Fruit fly (Drosophila melanogaster) whole organism, prepupa: ENCODE results near the gene ninaA.

ENCODE experiments used
- Blimp-1 ChIP-seq: fragments of 200-800 bp; sonication (Bioruptor generic); optimal IDR thresholded peaks from 3 replicates; lab custom pipeline; 2017; ENCODE audit warnings: missing biosample characterization, missing genetic modification characterization, mild to moderate bottlenecking, moderate library complexity, missing genetic modification reagents
- CG10631 ChIP-seq: fragments of 200-800 bp; sonication (Bioruptor generic); optimal IDR thresholded peaks from 2 replicates; lab custom pipeline; 2016; ENCODE audit warnings: missing biosample characterization, missing genetic modification characterization
- CG10669 ChIP-seq: fragments of 200-800 bp; sonication (Bioruptor generic); optimal IDR thresholded peaks from 3 replicates; lab custom pipeline; 2018; ENCODE audit warnings: missing biosample characterization, mild to moderate bottlenecking, missing genetic modification characterization, moderate library complexity
- CG11294 ChIP-seq: fragments of 200-800 bp; sonication (Bioruptor generic); IDR thresholded peaks from 2 replicates; pipeline ENCODE4 v1.3.6; 2022; ENCODE audit warnings: missing biosample characterization, missing genetic modification characterization
- CG11762 ChIP-seq: fragments of 200-800 bp; sonication (Bioruptor generic); optimal IDR thresholded peaks from 3 replicates; lab custom pipeline; 2016; ENCODE audit warnings: missing biosample characterization, missing genetic modification characterization; ENCODE audit not compliant: insufficient read depth
- CG1621 ChIP-seq: fragments of 200-800 bp; sonication (Bioruptor generic); optimal IDR thresholded peaks from 3 replicates; lab custom pipeline; 2018; ENCODE audit warnings: missing biosample characterization, mild to moderate bottlenecking, missing genetic modification characterization
- CG16779 ChIP-seq: fragments of 200-800 bp; sonication (Bioruptor generic); optimal IDR thresholded peaks from 3 replicates; lab custom pipeline; 2017; ENCODE audit warnings: missing biosample characterization, mild to moderate bottlenecking, missing genetic modification characterization
- CG3032 ChIP-seq: fragments of 200-800 bp; optimal IDR thresholded peaks from 2 replicates; lab custom pipeline; 2019; ENCODE audit warnings: missing biosample characterization, mild to moderate bottlenecking, missing genetic modification characterization, moderate library complexity
- CG31627 ChIP-seq: fragments of 200-800 bp; sonication (Bioruptor generic); optimal IDR thresholded peaks from 3 replicates; lab custom pipeline; 2016; ENCODE audit warnings: missing biosample characterization, missing genetic modification characterization
- CG32006 ChIP-seq: fragments of 200-800 bp; sonication (Bioruptor generic); optimal IDR thresholded peaks from 3 replicates; lab custom pipeline; 2017; ENCODE audit warnings: missing biosample characterization, mild to moderate bottlenecking, missing genetic modification characterization
- CG34406 ChIP-seq: fragments of 200-800 bp; sonication (Bioruptor generic); optimal IDR thresholded peaks from 3 replicates; lab custom pipeline; 2016; ENCODE audit warnings: missing biosample characterization, missing genetic modification characterization
- CG3919 ChIP-seq: fragments of 200-800 bp; sonication (Bioruptor generic); optimal IDR thresholded peaks from 3 replicates; lab custom pipeline; 2016; ENCODE audit warnings: missing biosample characterization, missing genetic modification characterization
- CG4318 ChIP-seq: fragments of 200-800 bp; sonication (Bioruptor generic); optimal IDR thresholded peaks from 3 replicates; lab custom pipeline; 2017; ENCODE audit warnings: missing biosample characterization, mild to moderate bottlenecking, missing genetic modification characterization
- CG6163 ChIP-seq: fragments of 200-800 bp; sonication (Bioruptor generic); IDR thresholded peaks from 3 replicates; pipeline ENCODE4 v1.3.6; 2022; ENCODE audit warnings: missing biosample characterization, missing genetic modification characterization
- CG6276 ChIP-seq: fragments of 200-800 bp; sonication (Bioruptor generic); optimal IDR thresholded peaks from 2 replicates; lab custom pipeline; 2017; ENCODE audit warnings: missing biosample characterization, mild to moderate bottlenecking, missing genetic modification characterization
- CG6792 ChIP-seq: fragments of 200-800 bp; sonication (Bioruptor generic); optimal IDR thresholded peaks from 3 replicates; lab custom pipeline; 2016; ENCODE audit warnings: missing biosample characterization, missing genetic modification characterization
- CG6854 ChIP-seq: fragments of 200-800 bp; sonication (Bioruptor generic); optimal IDR thresholded peaks from 2 replicates; lab custom pipeline; 2017; ENCODE audit warnings: missing biosample characterization, mild to moderate bottlenecking, missing genetic modification characterization
- CG7368 ChIP-seq: fragments of 200-800 bp; sonication (Bioruptor generic); optimal IDR thresholded peaks from 3 replicates; lab custom pipeline; 2016; ENCODE audit warnings: missing biosample characterization, missing genetic modification characterization
- CG8632 ChIP-seq: fragments of 200-800 bp; sonication (Bioruptor generic); optimal IDR thresholded peaks from 3 replicates; lab custom pipeline; 2016; ENCODE audit warnings: missing biosample characterization, missing genetic modification characterization
- CG9139 ChIP-seq: fragments of 200-800 bp; sonication (Bioruptor generic); optimal IDR thresholded peaks from 3 replicates; lab custom pipeline; 2017; ENCODE audit warnings: missing biosample characterization, mild to moderate bottlenecking, missing genetic modification characterization
- Eip75B ChIP-seq: fragments of 200-800 bp; sonication (Bioruptor generic); optimal IDR thresholded peaks from 3 replicates; lab custom pipeline; 2016; ENCODE audit warnings: missing biosample characterization, missing genetic modification characterization
- Eip78C ChIP-seq: fragments of 200-800 bp; sonication (Bioruptor generic); peaks from one replicate; lab custom pipeline; 2016; ENCODE audit warnings: missing biosample characterization, missing genetic modification characterization
- Eip93F ChIP-seq: fragments of 200-800 bp; sonication (Bioruptor generic); optimal IDR thresholded peaks from 2 replicates; lab custom pipeline; 2016; ENCODE audit warnings: missing biosample characterization, mild to moderate bottlenecking, missing genetic modification characterization
- Ets96B ChIP-seq: fragments of 200-800 bp; optimal IDR thresholded peaks from 2 replicates; lab custom pipeline; 2019; ENCODE audit warnings: missing biosample characterization, mild to moderate bottlenecking, missing genetic modification characterization, moderate library complexity
- Gug ChIP-seq: fragments of 200-800 bp; sonication (Bioruptor generic); IDR thresholded peaks from 2 replicates; pipeline ENCODE4 v1.3.6; 2022; ENCODE audit warnings: missing biosample characterization, missing genetic modification characterization
- Hr39 ChIP-seq: fragments of 200-800 bp; sonication (Bioruptor generic); optimal IDR thresholded peaks from 2 replicates; lab custom pipeline; 2016; ENCODE audit warnings: missing biosample characterization, missing genetic modification characterization
- Hr4 ChIP-seq: fragments of 200-800 bp; sonication (Bioruptor generic); optimal IDR thresholded peaks from 3 replicates; lab custom pipeline; 2016; ENCODE audit warnings: missing biosample characterization, missing genetic modification characterization
- Lpt ChIP-seq: fragments of 200-800 bp; sonication (Bioruptor generic); optimal IDR thresholded peaks from 3 replicates; lab custom pipeline; 2016; ENCODE audit warnings: missing biosample characterization, missing genetic modification characterization
- Met ChIP-seq: fragments of 200-800 bp; sonication (Bioruptor generic); optimal IDR thresholded peaks from 3 replicates; lab custom pipeline; 2016; ENCODE audit warnings: missing biosample characterization, missing genetic modification characterization
- Smox ChIP-seq: fragments of 200-800 bp; sonication (Bioruptor generic); optimal IDR thresholded peaks from 3 replicates; lab custom pipeline; 2016; ENCODE audit warnings: missing biosample characterization, missing genetic modification characterization
- Sox14 ChIP-seq: fragments of 200-800 bp; sonication (Bioruptor generic); optimal IDR thresholded peaks from 3 replicates; lab custom pipeline; 2016; ENCODE audit warnings: missing biosample characterization, missing genetic modification characterization
- achi ChIP-seq: fragments of 200-800 bp; sonication (Bioruptor generic); optimal IDR thresholded peaks from 3 replicates; lab custom pipeline; 2016; ENCODE audit warnings: missing biosample characterization, missing genetic modification characterization
- acj6 ChIP-seq: fragments of 200-800 bp; sonication (Bioruptor generic); optimal IDR thresholded peaks from 3 replicates; lab custom pipeline; 2016; ENCODE audit warnings: missing biosample characterization, missing genetic modification characterization
- cyc ChIP-seq: fragments of 200-800 bp; sonication (Bioruptor generic); optimal IDR thresholded peaks from 3 replicates; lab custom pipeline; 2016; ENCODE audit warnings: missing biosample characterization, missing genetic modification characterization
- dac ChIP-seq: fragments of 200-800 bp; sonication (Bioruptor generic); optimal IDR thresholded peaks from 2 replicates; lab custom pipeline; 2017; ENCODE audit warnings: missing biosample characterization, mild to moderate bottlenecking, missing genetic modification characterization
- dsx ChIP-seq: fragments of 200-800 bp; optimal IDR thresholded peaks from 3 replicates; lab custom pipeline; 2019; ENCODE audit warnings: missing biosample characterization, mild to moderate bottlenecking, missing genetic modification characterization, moderate library complexity; ENCODE audit not compliant: poor library complexity, severe bottlenecking
- esn ChIP-seq: fragments of 200-800 bp; sonication (Bioruptor generic); optimal IDR thresholded peaks from 2 replicates; lab custom pipeline; 2016; ENCODE audit warnings: missing biosample characterization, mild to moderate bottlenecking, missing genetic modification characterization, moderate library complexity
- fd59A ChIP-seq: fragments of 200-800 bp; sonication (Bioruptor generic); optimal IDR thresholded peaks from 2 replicates; lab custom pipeline; 2017; ENCODE audit warnings: missing biosample characterization, mild to moderate bottlenecking, missing genetic modification characterization, missing genetic modification reagents
- fd85E ChIP-seq: fragments of 200-800 bp; sonication (Bioruptor generic); optimal IDR thresholded peaks from 3 replicates; lab custom pipeline; 2016; ENCODE audit warnings: missing biosample characterization, missing genetic modification characterization
- lz ChIP-seq: fragments of 200-800 bp; sonication (Bioruptor generic); optimal IDR thresholded peaks from 3 replicates; lab custom pipeline; 2016; ENCODE audit warnings: missing biosample characterization, missing genetic modification characterization
- net ChIP-seq: fragments of 200-800 bp; sonication (Bioruptor generic); optimal IDR thresholded peaks from 3 replicates; lab custom pipeline; 2016; ENCODE audit warnings: missing biosample characterization, missing genetic modification characterization
- pdm3 ChIP-seq: fragments of 200-800 bp; sonication (Bioruptor generic); optimal IDR thresholded peaks from 3 replicates; lab custom pipeline; 2016; ENCODE audit warnings: missing biosample characterization, missing genetic modification characterization
- salr ChIP-seq, 2 experiments: fragments of 200-800 bp; sonication (Bioruptor generic); optimal IDR thresholded peaks; 3 replicates each; lab custom pipeline; 2016 to 2018; ENCODE audit warnings: missing biosample characterization in 2 of 2, missing genetic modification characterization in 2 of 2, mild to moderate bottlenecking in 1 of 2
- spab ChIP-seq: fragments of 200-800 bp; sonication (Bioruptor generic); optimal IDR thresholded peaks from 2 replicates; lab custom pipeline; 2017; ENCODE audit warnings: missing biosample characterization, mild to moderate bottlenecking, missing genetic modification characterization, missing genetic modification reagents
- ss ChIP-seq, 2 experiments: fragments of 200-800 bp; sonication (Bioruptor generic); optimal IDR thresholded peaks; 2 replicates in 1 of 2; 3 replicates in 1 of 2; lab custom pipeline; 2017 to 2018; ENCODE audit warnings: mild to moderate bottlenecking in 2 of 2, missing biosample characterization in 2 of 2, missing genetic modification characterization in 2 of 2, moderate library complexity in 1 of 2
- svp ChIP-seq: fragments of 200-800 bp; sonication (Bioruptor generic); peaks from one replicate; lab custom pipeline; 2016; ENCODE audit warnings: missing biosample characterization, missing genetic modification characterization
- vri ChIP-seq: fragments of 200-800 bp; sonication (Bioruptor generic); optimal IDR thresholded peaks from 3 replicates; lab custom pipeline; 2016; ENCODE audit warnings: missing biosample characterization, mild to moderate bottlenecking, missing genetic modification characterization

ninaA gene

DNA sequence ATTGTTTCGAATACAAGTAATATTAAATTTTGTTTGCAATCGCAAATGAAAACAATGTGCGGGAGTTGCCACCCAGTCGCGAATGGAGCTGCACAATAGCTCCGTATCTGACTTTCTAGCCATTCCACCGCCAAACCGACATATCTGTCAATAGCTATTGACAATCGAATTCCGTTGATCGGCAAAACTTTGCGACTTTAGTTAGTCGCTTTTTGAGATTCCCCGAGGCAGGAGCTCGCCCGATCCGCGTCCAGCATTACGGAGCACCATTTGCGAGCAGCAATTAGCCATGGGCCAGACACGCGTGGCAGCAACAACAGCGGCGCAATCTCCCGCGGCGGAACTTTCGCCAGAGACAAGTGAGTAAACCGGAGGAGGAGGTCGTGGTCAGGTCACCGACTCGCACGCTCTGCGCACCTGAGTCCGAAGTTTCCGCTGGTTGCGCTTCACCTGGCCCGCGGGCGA lies 24.4 kb upstream of the ninaA start, which contains the start of the genes CG4291 and kraken (continued):
- no peak for TF ChIP-seq CG8632 (GFP tag; lab: Kevin White, UChicago)
- no peak for TF ChIP-seq spab (GFP tag; lab: Kevin White, UChicago)
- peak; percentile 24 for TF ChIP-seq lz (GFP tag; lab: Kevin White, UChicago)
- TF ChIP-seq Eip78C (GFP tag; lab: Kevin White, UChicago), result peak; percentile 69
- TF ChIP-seq CG32006 (GFP tag; lab: Kevin White, UChicago), result peak; percentile 13
- TF ChIP-seq CG11762 (GFP tag; lab: Kevin White, UChicago), result no peak
- no peak for TF ChIP-seq CG9139 (GFP tag; lab: Kevin White, UChicago)
- peak; percentile 31 for TF ChIP-seq Hr4
- no peak for TF ChIP-seq salr (GFP tag; optimal IDR thresholded peaks at IDR 0.05; lab: Kevin White, UChicago)
- TF ChIP-seq Eip75B (GFP tag; lab: Kevin White, UChicago), result peak; percentile 16
- peak; percentile 47 for TF ChIP-seq CG31627
- TF ChIP-seq Met (GFP tag; lab: Kevin White, UChicago), result no peak
- TF ChIP-seq Hr39, result peak; percentile 45
- TF ChIP-seq CG3919 (GFP tag; lab: Kevin White, UChicago), result peak; percentile 54
- TF ChIP-seq CG10631 (GFP tag; lab: Kevin White, UChicago), result no peak
- peak; percentile 20 for TF ChIP-seq pdm3 (GFP tag; lab: Kevin White, UChicago)
- 0 out of 2 replicates have a peak, but pooled peaks have one; percentile 8 for TF ChIP-seq CG11294

DNA sequence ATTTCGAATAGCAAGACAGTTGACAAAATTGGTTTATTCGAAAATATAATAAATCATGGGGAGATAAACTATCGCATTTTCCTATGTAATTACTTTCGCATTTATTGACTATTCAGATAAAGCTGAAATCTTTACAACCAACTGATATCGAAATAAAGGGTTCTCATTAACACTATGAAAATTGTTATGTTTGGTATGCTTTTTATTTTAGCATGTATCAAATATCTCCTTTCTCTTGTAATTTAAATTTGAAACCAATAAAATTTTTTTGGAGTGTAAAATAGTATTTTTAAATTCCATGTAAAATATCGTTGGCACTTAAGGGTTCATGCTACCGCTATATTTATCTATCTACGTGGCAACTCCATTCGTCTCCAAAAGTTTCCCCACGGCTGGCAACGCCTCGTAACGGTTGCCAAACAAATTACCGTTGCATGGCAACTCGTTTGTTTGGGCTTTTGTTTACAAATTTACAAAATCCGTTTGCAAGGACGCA lies 22.0 kb upstream of the ninaA start, which contains the start of gene CG13949:
CG13949 (plus strand) TSS at position 286 of the 496 bp plus-strand sequence.
- TF ChIP-seq CG6276, result no peak
- no peak for TF ChIP-seq CG1621
- TF ChIP-seq CG3032 (tag; lab: Kevin White, UChicago), result peak; percentile 17
- TF ChIP-seq cyc (GFP tag; lab: Kevin White, UChicago), result peak; percentile 37
- peak; percentile 73 for TF ChIP-seq Hr4
- peak; percentile 23 for TF ChIP-seq achi
- peak; percentile 51 for TF ChIP-seq Smox (GFP tag; lab: Kevin White, UChicago)
- no peak for TF ChIP-seq salr (GFP tag; optimal IDR thresholded peaks at IDR 0.05; lab: Kevin White, UChicago)
- no peak for TF ChIP-seq Blimp-1 (GFP tag; lab: Kevin White, UChicago)
- no peak for TF ChIP-seq CG34406
- no peak for TF ChIP-seq CG11762 (GFP tag; lab: Kevin White, UChicago)
- TF ChIP-seq CG8632 (GFP tag; lab: Kevin White, UChicago), result no peak
- peak; percentile 63 for TF ChIP-seq esn
- peak; percentile 74 for TF ChIP-seq svp (GFP tag; lab: Kevin White, UChicago)
- no peak for TF ChIP-seq CG16779 (tag; lab: Kevin White, UChicago)
- no peak for TF ChIP-seq CG7368
- peak; percentile 46 for TF ChIP-seq CG10631 (GFP tag; lab: Kevin White, UChicago)
- no peak for TF ChIP-seq fd85E (GFP tag; lab: Kevin White, UChicago)
- TF ChIP-seq Eip75B (GFP tag; lab: Kevin White, UChicago), result peak; percentile 18
- TF ChIP-seq Hr39, result peak; percentile 46
- TF ChIP-seq acj6 (GFP tag; lab: Kevin White, UChicago), result peak; percentile 34
- TF ChIP-seq Met (GFP tag; lab: Kevin White, UChicago), result peak; percentile 49
- TF ChIP-seq net (GFP tag; lab: Kevin White, UChicago), result no peak
- TF ChIP-seq ss (GFP tag; optimal IDR thresholded peaks at IDR 0.05; lab: Kevin White, UChicago), result no peak
- TF ChIP-seq dsx (GFP tag; lab: Kevin White, UChicago), result no peak
- no peak for TF ChIP-seq Eip93F
- TF ChIP-seq Lpt (GFP tag; lab: Kevin White, UChicago), result no peak
- no peak for TF ChIP-seq CG4318 (GFP tag; lab: Kevin White, UChicago)
- TF ChIP-seq CG9139 (GFP tag; lab: Kevin White, UChicago), result no peak
- TF ChIP-seq vri (GFP tag; lab: Kevin White, UChicago), result no peak
- TF ChIP-seq dac (GFP tag; lab: Kevin White, UChicago), result no peak
- no peak for TF ChIP-seq CG6854 (GFP tag; lab: Kevin White, UChicago)
- peak; percentile 75 for TF ChIP-seq CG6163 (GFP tag; lab: Robert Waterston, UW)
- TF ChIP-seq Gug (GFP tag; lab: Robert Waterston, UW), result 0 out of 2 replicates have a peak, but pooled peaks have one; percentile 25
- TF ChIP-seq Sox14 (GFP tag; lab: Kevin White, UChicago), result peak; percentile 58
- peak; percentile 46 for TF ChIP-seq CG31627
- TF ChIP-seq pdm3 (GFP tag; lab: Kevin White, UChicago), result peak; percentile 63
- TF ChIP-seq fd59A (GFP tag; lab: Kevin White, UChicago), result no peak
- TF ChIP-seq Ets96B, result peak; percentile 8
- peak; percentile 26; the same call in 1 of the 2 replicates for TF ChIP-seq CG11294
- TF ChIP-seq CG10669 (GFP tag; lab: Kevin White, UChicago), result no peak
- TF ChIP-seq CG6792 (GFP tag; lab: Kevin White, UChicago), result no peak
